Worm (Caenorhabditis elegans) whole organism, L2 larva: ENCODE results near the gene T04A8.13.

Experiments
- C34F6.9 ChIP-seq: fragments of 150-350 bp; optimal IDR thresholded peaks from 2 replicates; lab custom pipeline; 2014; ENCODE audit warnings: missing biosample characterization, missing genetic modification characterization
- F13H6.1 ChIP-seq: sonication (generic microtip); optimal IDR thresholded peaks from 2 replicates; lab custom pipeline; 2016; ENCODE audit warnings: missing genetic modification characterization, missing compliant biosample characterization
- R02D3.7 ChIP-seq: fragments of 150-350 bp; optimal IDR thresholded peaks from 2 replicates; lab custom pipeline; 2014; ENCODE audit warnings: missing biosample characterization, missing genetic modification characterization
- Y55F3AM.14 ChIP-seq: fragments of 200-800 bp; sonication (Bioruptor generic); optimal IDR thresholded peaks from 2 replicates; lab custom pipeline; 2018; ENCODE audit warnings: mild to moderate bottlenecking, missing genetic modification characterization, missing compliant biosample characterization
- ZK546.5 ChIP-seq: sonication (generic microtip); optimal IDR thresholded peaks from 2 replicates; lab custom pipeline; 2017; ENCODE audit warnings: missing biosample characterization, missing genetic modification characterization
- alr-1 ChIP-seq: fragments of 150-350 bp; optimal IDR thresholded peaks from 2 replicates; lab custom pipeline; 2014; ENCODE audit warnings: missing biosample characterization, missing genetic modification characterization
- aly-2 ChIP-seq: fragments of 150-350 bp; optimal IDR thresholded peaks from 2 replicates; lab custom pipeline; 2014; ENCODE audit warnings: missing biosample characterization, missing genetic modification characterization
- ama-1 ChIP-seq: fragments of 150-350 bp; optimal IDR thresholded peaks from 2 replicates; lab custom pipeline; 2018; ENCODE audit warnings: inconsistent platforms
- blmp-1 ChIP-seq: sonication (generic microtip); optimal IDR thresholded peaks from 2 replicates; lab custom pipeline; 2017; ENCODE audit warnings: missing genetic modification characterization, mild to moderate bottlenecking, missing compliant biosample characterization, antibody characterized with exemption, moderate library complexity; ENCODE audit not compliant: insufficient read depth
- ceh-16 ChIP-seq: fragments of 150-350 bp; optimal IDR thresholded peaks from 2 replicates; lab custom pipeline; 2014; ENCODE audit warnings: missing biosample characterization, missing genetic modification characterization
- ceh-82 ChIP-seq: fragments of 150-350 bp; optimal IDR thresholded peaks from 2 replicates; lab custom pipeline; 2014; ENCODE audit warnings: missing biosample characterization, missing genetic modification characterization
- crh-2 ChIP-seq: sonication (generic microtip); optimal IDR thresholded peaks from 2 replicates; lab custom pipeline; 2017; ENCODE audit warnings: missing biosample characterization, missing genetic modification characterization
- dmd-4 ChIP-seq: sonication (generic microtip); optimal IDR thresholded peaks from 2 replicates; lab custom pipeline; 2017; ENCODE audit warnings: missing biosample characterization, missing genetic modification characterization
- egl-27 ChIP-seq: sonication (generic microtip); optimal IDR thresholded peaks from 3 replicates; lab custom pipeline; 2017; ENCODE audit warnings: missing biosample characterization, missing genetic modification reagents, missing genetic modification characterization
- elt-1 ChIP-seq: fragments of 150-350 bp; optimal IDR thresholded peaks from 2 replicates; lab custom pipeline; 2014; ENCODE audit warnings: missing biosample characterization, missing genetic modification characterization
- elt-3 ChIP-seq: sonication (generic microtip); optimal IDR thresholded peaks from 2 replicates; lab custom pipeline; 2017; ENCODE audit warnings: missing biosample characterization, missing genetic modification characterization
- fos-1 ChIP-seq: fragments of 150-350 bp; optimal IDR thresholded peaks from 2 replicates; lab custom pipeline; 2014; ENCODE audit warnings: missing biosample characterization, missing genetic modification characterization
- gmeb-1 ChIP-seq: fragments of 150-350 bp; optimal IDR thresholded peaks from 2 replicates; lab custom pipeline; 2014; ENCODE audit warnings: missing biosample characterization, missing genetic modification characterization
- lin-11 ChIP-seq: fragments of 150-350 bp; sonication (generic microtip); optimal IDR thresholded peaks from 2 replicates; lab custom pipeline; 2014; ENCODE audit warnings: missing biosample characterization, missing genetic modification characterization, inconsistent platforms, mixed read lengths
- lin-13 ChIP-seq: fragments of 150-350 bp; optimal IDR thresholded peaks from 2 replicates; lab custom pipeline; 2014; ENCODE audit warnings: missing biosample characterization, missing genetic modification reagents, missing genetic modification characterization
- lin-39 ChIP-seq: fragments of 150-350 bp; optimal IDR thresholded peaks from 2 replicates; lab custom pipeline; 2014; ENCODE audit warnings: missing biosample characterization, missing genetic modification reagents, missing genetic modification characterization
- lsy-2 ChIP-seq, 2 experiments: fragments of 150-350 bp in 1 of 2; sonication (generic microtip) in 1 of 2; optimal IDR thresholded peaks; 2 replicates each; lab custom pipeline; 2014 to 2017; ENCODE audit warnings: missing biosample characterization in 2 of 2, missing genetic modification characterization in 2 of 2
- mab-5 ChIP-seq: fragments of 150-350 bp; optimal IDR thresholded peaks from 2 replicates; lab custom pipeline; 2014; ENCODE audit warnings: missing biosample characterization, missing genetic modification characterization
- mbf-1 ChIP-seq: sonication (generic microtip); optimal IDR thresholded peaks from 2 replicates; lab custom pipeline; 2017; ENCODE audit warnings: missing biosample characterization, missing genetic modification characterization
- mdl-1 ChIP-seq, 2 experiments: fragments of 150-350 bp in 1 of 2; sonication (generic microtip) in 1 of 2; optimal IDR thresholded peaks; 2 replicates each; lab custom pipeline; 2017; ENCODE audit warnings: missing biosample characterization in 2 of 2, missing genetic modification characterization in 2 of 2
- nhr-10 ChIP-seq: sonication (generic microtip); optimal IDR thresholded peaks from 2 replicates; lab custom pipeline; 2017; ENCODE audit warnings: missing biosample characterization, missing genetic modification characterization
- nhr-11 ChIP-seq: fragments of 150-350 bp; optimal IDR thresholded peaks from 2 replicates; lab custom pipeline; 2014; ENCODE audit warnings: missing biosample characterization, missing genetic modification characterization
- nhr-12 ChIP-seq: fragments of 150-350 bp; optimal IDR thresholded peaks from 2 replicates; lab custom pipeline; 2014; ENCODE audit warnings: missing biosample characterization, missing genetic modification characterization
- nhr-129 ChIP-seq: fragments of 150-350 bp; optimal IDR thresholded peaks from 2 replicates; lab custom pipeline; 2014; ENCODE audit warnings: missing biosample characterization, missing genetic modification characterization
- nhr-21 ChIP-seq: fragments of 150-350 bp; optimal IDR thresholded peaks from 2 replicates; lab custom pipeline; 2014; ENCODE audit warnings: missing biosample characterization, missing genetic modification characterization
- nhr-23 ChIP-seq: fragments of 150-350 bp; optimal IDR thresholded peaks from 2 replicates; lab custom pipeline; 2014; ENCODE audit warnings: missing biosample characterization, missing genetic modification reagents, missing genetic modification characterization
- nhr-237 ChIP-seq: fragments of 150-350 bp; optimal IDR thresholded peaks from 2 replicates; lab custom pipeline; 2014; ENCODE audit warnings: missing biosample characterization, missing genetic modification characterization
- nhr-25 ChIP-seq: fragments of 150-350 bp; sonication (generic microtip); optimal IDR thresholded peaks from 3 replicates; lab custom pipeline; 2014; ENCODE audit warnings: missing biosample characterization, missing genetic modification characterization
- nhr-6 ChIP-seq: fragments of 150-350 bp; optimal IDR thresholded peaks from 2 replicates; lab custom pipeline; 2014; ENCODE audit warnings: missing biosample characterization, missing genetic modification characterization
- nhr-77 ChIP-seq: fragments of 150-350 bp; optimal IDR thresholded peaks from 2 replicates; lab custom pipeline; 2014; ENCODE audit warnings: missing biosample characterization, missing genetic modification characterization
- peb-1 ChIP-seq: fragments of 150-350 bp; optimal IDR thresholded peaks from 2 replicates; lab custom pipeline; 2014; ENCODE audit warnings: missing biosample characterization, missing genetic modification characterization
- sem-4 ChIP-seq: fragments of 150-350 bp; optimal IDR thresholded peaks from 2 replicates; lab custom pipeline; 2014; ENCODE audit warnings: missing biosample characterization, missing genetic modification reagents, missing genetic modification characterization
- skn-1 ChIP-seq: sonication (generic microtip); optimal IDR thresholded peaks from 2 replicates; lab custom pipeline; 2017; ENCODE audit warnings: missing biosample characterization, missing genetic modification characterization
- sma-3 ChIP-seq: sonication (generic microtip); optimal IDR thresholded peaks from 2 replicates; lab custom pipeline; 2016; ENCODE audit warnings: missing genetic modification reagents, missing genetic modification characterization, missing compliant biosample characterization
- sma-9 ChIP-seq, 2 experiments: fragments of 150-350 bp in 1 of 2; sonication (generic microtip) in 1 of 2; optimal IDR thresholded peaks; 2 replicates each; lab custom pipeline; 2014 to 2016; ENCODE audit warnings: missing genetic modification characterization in 2 of 2, mild to moderate bottlenecking in 1 of 2, missing biosample characterization in 1 of 2, missing compliant biosample characterization in 1 of 2, missing genetic modification reagents in 1 of 2, moderate library complexity in 1 of 2
- snpc-4 ChIP-seq: fragments of 150-350 bp; optimal IDR thresholded peaks from 2 replicates; lab custom pipeline; 2014; ENCODE audit warnings: missing biosample characterization, missing genetic modification characterization
- unc-39 ChIP-seq: fragments of 150-350 bp; optimal IDR thresholded peaks from 2 replicates; lab custom pipeline; 2014; ENCODE audit warnings: missing biosample characterization, missing genetic modification characterization
- unc-55 ChIP-seq: fragments of 150-350 bp; sonication (generic microtip); optimal IDR thresholded peaks from 3 replicates; lab custom pipeline; 2014; ENCODE audit warnings: missing biosample characterization, missing genetic modification reagents, missing genetic modification characterization
- unc-62 ChIP-seq: fragments of 150-350 bp; optimal IDR thresholded peaks from 2 replicates; lab custom pipeline; 2014; ENCODE audit warnings: missing biosample characterization, missing genetic modification reagents, missing genetic modification characterization
- zag-1 ChIP-seq: fragments of 150-350 bp; optimal IDR thresholded peaks from 2 replicates; lab custom pipeline; 2014; ENCODE audit warnings: missing biosample characterization, missing genetic modification characterization
- ztf-1 ChIP-seq: fragments of 200-800 bp; sonication (Bioruptor generic); conservative IDR thresholded peaks from 2 replicates; pipeline ENCODE4 v1.3.6; 2022; ENCODE audit warnings: missing genetic modification characterization, missing compliant biosample characterization
- ztf-11 ChIP-seq: sonication (generic microtip); optimal IDR thresholded peaks from 2 replicates; lab custom pipeline; 2017; ENCODE audit warnings: missing biosample characterization, missing genetic modification characterization
- ztf-4 ChIP-seq: fragments of 150-350 bp; optimal IDR thresholded peaks from 2 replicates; lab custom pipeline; 2014; ENCODE audit warnings: missing biosample characterization, missing genetic modification characterization

Gene T04A8.13

ce11 chrIII:4688356-4688755 is 18.4 kb upstream of the T04A8.13 start, which contains the start of gene tag-243:
Gene tag-243 (minus strand): TSS chrIII:4688456.
- no peak for TF ChIP-seq ztf-4 (tag; lab: Kevin White, UChicago)
- no peak for TF ChIP-seq lin-39 (tag; lab: Kevin White, UChicago)
- no peak for TF ChIP-seq nhr-21 (tag; lab: Kevin White, UChicago)
- TF ChIP-seq aly-2 (tag; lab: Kevin White, UChicago), result no peak
- no peak for TF ChIP-seq peb-1 (tag; lab: Kevin White, UChicago)
- no peak for TF ChIP-seq sem-4 (tag; lab: Kevin White, UChicago)
- TF ChIP-seq crh-2 (tag; lab: Kevin White, UChicago), result no peak
- no peak for TF ChIP-seq egl-27
- TF ChIP-seq, all 48 proteins: peak for 0

ce11 chrIII:4688965-4689364 is 17.8 kb upstream of the T04A8.13 start, which contains the start of gene ppat-1:
Gene ppat-1 (plus strand): TSS chrIII:4689280.
- TF ChIP-seq lin-13 (GFP tag; lab: Kevin White, UChicago) (no peak), fos-1 (tag; lab: Kevin White, UChicago) (peak; percentile 10)

DNA sequence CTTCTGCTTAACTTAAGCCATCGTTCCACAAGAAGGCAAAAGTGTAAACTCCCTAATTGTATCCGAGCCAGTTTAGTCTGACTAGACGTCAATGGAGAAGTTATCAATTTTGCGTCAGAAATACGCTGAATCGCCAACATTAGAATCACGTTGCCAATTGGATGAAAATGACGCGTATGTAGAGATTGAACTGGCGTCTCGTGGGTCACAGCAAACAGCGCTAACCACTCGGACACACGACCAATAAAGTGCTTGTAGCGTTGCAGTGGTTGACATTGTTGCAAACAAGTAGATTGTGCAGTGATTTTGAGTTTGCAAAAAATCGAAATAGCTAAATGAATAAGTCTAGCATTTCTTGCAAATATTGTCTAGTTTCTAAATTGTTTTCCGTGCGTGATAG is 17.2 kb upstream of the T04A8.13 start:
- TF ChIP-seq nhr-11 (tag; lab: Kevin White, UChicago) (peak; percentile 32), nhr-12 (tag; lab: Kevin White, UChicago) (no peak), ama-1 (lab: Kevin White, UChicago) (no peak), ceh-16 (tag; lab: Kevin White, UChicago) (no peak), ztf-1 (GFP tag; lab: Robert Waterston, UW) (no peak), lin-11 (tag; lab: Kevin White, UChicago) (peak; percentile 48), aly-2 (tag; lab: Kevin White, UChicago) (no peak), elt-1 (no peak), unc-55 (GFP tag; lab: Kevin White, UChicago) (no peak), lin-39 (tag; lab: Kevin White, UChicago) (no peak), lsy-2 (tag; optimal IDR thresholded peaks at IDR 0.05; lab: Kevin White, UChicago) (peak; percentile 54 to 79), nhr-6 (peak; percentile 48), mbf-1 (tag; lab: Kevin White, UChicago) (no peak), C34F6.9 (peak; percentile 68), unc-39 (tag; lab: Kevin White, UChicago) (no peak), elt-3 (no peak), ztf-4 (tag; lab: Kevin White, UChicago) (peak; percentile 74), egl-27 (peak; percentile 77), sem-4 (tag; lab: Kevin White, UChicago) (peak; percentile 50), nhr-23 (tag; lab: Kevin White, UChicago) (no peak), nhr-25 (no peak), skn-1 (tag; lab: Kevin White, UChicago) (no peak), dmd-4 (no peak), lin-13 (GFP tag; lab: Kevin White, UChicago) (peak; percentile 70), nhr-21 (tag; lab: Kevin White, UChicago) (peak; percentile 76), gmeb-1 (tag; lab: Kevin White, UChicago) (peak; percentile 74), F13H6.1 (tag; lab: Kevin White, UChicago) (peak; percentile 66), R02D3.7 (tag; lab: Kevin White, UChicago) (no peak), mdl-1 (tag; optimal IDR thresholded peaks at IDR 0.05; lab: Kevin White, UChicago) (peak in 1 of 2 experiments; percentile 70), blmp-1 (tag; lab: Kevin White, UChicago) (no peak), nhr-77 (no peak), ceh-82 (no peak), alr-1 (tag; lab: Kevin White, UChicago) (no peak), sma-9 (GFP tag; optimal IDR thresholded peaks at IDR 0.05; lab: Kevin White, UChicago) (peak; percentile 85), sma-9 (tag; optimal IDR thresholded peaks at IDR 0.05; lab: Kevin White, UChicago) (no peak), nhr-10 (no peak), sma-3 (peak; percentile 76), crh-2 (tag; lab: Kevin White, UChicago) (peak; percentile 90), ZK546.5 (tag; lab: Kevin White, UChicago) (no peak), unc-62 (GFP tag; lab: Kevin White, UChicago) (no peak), fos-1 (tag; lab: Kevin White, UChicago) (peak; percentile 89), nhr-237 (tag; lab: Kevin White, UChicago) (no peak), Y55F3AM.14 (GFP tag; lab: Kevin White, UChicago) (peak; percentile 78), ztf-11 (tag; lab: Kevin White, UChicago) (no peak), peb-1 (tag; lab: Kevin White, UChicago) (no peak), mab-5 (no peak), nhr-129 (peak; percentile 96), zag-1 (tag; lab: Kevin White, UChicago) (no peak), snpc-4 (tag; lab: Kevin White, UChicago) (no peak)
